Worm (Caenorhabditis elegans) whole organism, L4 larva: ENCODE results near the gene mxl-1.

Experiments used
- F26F4.8 ChIP-seq: fragments of 200-800 bp; sonication (Bioruptor generic); conservative IDR thresholded peaks from 2 replicates; pipeline ENCODE4 v1.3.6; 2022; ENCODE audit warnings: missing genetic modification characterization, missing compliant biosample characterization
- F37D6.2 ChIP-seq: sonication (generic microtip); optimal IDR thresholded peaks from 2 replicates; lab custom pipeline; 2016; ENCODE audit warnings: mild to moderate bottlenecking, missing genetic modification characterization, missing compliant biosample characterization
- F49E8.2 ChIP-seq: sonication (generic microtip); optimal IDR thresholded peaks from 2 replicates; lab custom pipeline; 2016; ENCODE audit warnings: missing compliant biosample characterization, mild to moderate bottlenecking, missing genetic modification characterization, borderline replicate concordance
- ZK546.5 ChIP-seq, 2 experiments: sonication (generic microtip); optimal IDR thresholded peaks; 2 replicates each; lab custom pipeline; 2017; ENCODE audit warnings: missing biosample characterization in 2 of 2, missing genetic modification characterization in 2 of 2
- aha-1 ChIP-seq: fragments of 150-350 bp; peaks from one replicate; lab custom pipeline; 2014; ENCODE audit warnings: missing biosample characterization, missing genetic modification characterization
- aly-2 ChIP-seq: sonication (generic microtip); optimal IDR thresholded peaks from 2 replicates; lab custom pipeline; 2018; ENCODE audit warnings: missing biosample characterization, missing genetic modification characterization
- ama-1 ChIP-seq: fragments of 150-350 bp; optimal IDR thresholded peaks from 2 replicates; lab custom pipeline; 2014; ENCODE audit warnings: inconsistent platforms, mixed read lengths
- attf-4 ChIP-seq: sonication (generic microtip); optimal IDR thresholded peaks from 3 replicates; lab custom pipeline; 2017; ENCODE audit warnings: missing biosample characterization, missing genetic modification characterization
- ceh-28 ChIP-seq: fragments of 150-350 bp; optimal IDR thresholded peaks from 2 replicates; lab custom pipeline; 2014; ENCODE audit warnings: missing biosample characterization, missing genetic modification reagents, missing genetic modification characterization
- ceh-32 ChIP-seq: sonication (generic microtip); optimal IDR thresholded peaks from 2 replicates; lab custom pipeline; 2016; ENCODE audit warnings: mild to moderate bottlenecking, missing genetic modification characterization, missing compliant biosample characterization; ENCODE audit not compliant: poor library complexity
- ceh-44 ChIP-seq: fragments of 200-800 bp; sonication (Bioruptor generic); IDR thresholded peaks from 2 replicates; pipeline ENCODE4 v1.3.6; 2022; ENCODE audit warnings: missing genetic modification reagents, missing genetic modification characterization, missing compliant biosample characterization
- ceh-82 ChIP-seq: sonication (generic microtip); optimal IDR thresholded peaks from 2 replicates; lab custom pipeline; 2017; ENCODE audit warnings: missing biosample characterization, missing genetic modification characterization
- daf-12 ChIP-seq: fragments of 150-350 bp; optimal IDR thresholded peaks from 2 replicates; lab custom pipeline; 2014; ENCODE audit warnings: missing biosample characterization, missing genetic modification reagents, missing genetic modification characterization
- daf-16 ChIP-seq, 3 experiments: sonication (generic microtip); optimal IDR thresholded peaks; 2 replicates each; lab custom pipeline; 2016 to 2017; ENCODE audit warnings: missing genetic modification characterization in 3 of 3, missing genetic modification reagents in 3 of 3, mild to moderate bottlenecking in 2 of 3, missing compliant biosample characterization in 2 of 3, missing biosample characterization in 1 of 3, moderate library complexity in 1 of 3
- daf-8 ChIP-seq: fragments of 200-800 bp; sonication (Bioruptor generic); IDR thresholded peaks from 2 replicates; pipeline ENCODE4 v1.3.6; 2022; ENCODE audit warnings: missing genetic modification characterization, missing compliant biosample characterization
- dmd-6 ChIP-seq: fragments of 200-800 bp; sonication (Bioruptor generic); IDR thresholded peaks from 2 replicates; pipeline ENCODE4 v1.3.6; 2022; ENCODE audit warnings: missing genetic modification reagents, missing genetic modification characterization, missing compliant biosample characterization
- dmd-9 ChIP-seq: fragments of 200-800 bp; sonication (Bioruptor generic); IDR thresholded peaks from 2 replicates; pipeline ENCODE4 v1.3.6; 2022; ENCODE audit warnings: missing genetic modification reagents, missing genetic modification characterization, missing compliant biosample characterization
- dve-1 ChIP-seq: sonication (generic microtip); optimal IDR thresholded peaks from 2 replicates; lab custom pipeline; 2017; ENCODE audit warnings: antibody characterized with exemption, mild to moderate bottlenecking, missing genetic modification characterization, missing compliant biosample characterization; ENCODE audit not compliant: insufficient read depth
- fos-1 ChIP-seq: fragments of 150-350 bp; optimal IDR thresholded peaks from 2 replicates; lab custom pipeline; 2014; ENCODE audit warnings: missing biosample characterization, missing genetic modification characterization
- hif-1 ChIP-seq, 2 experiments: sonication (generic microtip); optimal IDR thresholded peaks; 2 replicates each; lab custom pipeline; 2016 to 2017; ENCODE audit warnings: missing compliant biosample characterization in 2 of 2, missing genetic modification characterization in 2 of 2, missing genetic modification reagents in 2 of 2, missing genotype in 2 of 2, mild to moderate bottlenecking in 1 of 2
- hlh-30 ChIP-seq: sonication (generic microtip); optimal IDR thresholded peaks from 2 replicates; lab custom pipeline; 2017; ENCODE audit warnings: antibody characterized with exemption, mild to moderate bottlenecking, missing genetic modification characterization, missing compliant biosample characterization; ENCODE audit not compliant: insufficient read depth
- lin-13 ChIP-seq: fragments of 150-350 bp; optimal IDR thresholded peaks from 2 replicates; lab custom pipeline; 2014; ENCODE audit warnings: missing biosample characterization, missing genetic modification reagents, missing genetic modification characterization
- madf-9 ChIP-seq: fragments of 200-800 bp; sonication (Bioruptor generic); conservative IDR thresholded peaks from 2 replicates; pipeline ENCODE4 v1.3.6; 2022; ENCODE audit warnings: missing genetic modification reagents, missing genetic modification characterization, missing compliant biosample characterization
- mdl-1 ChIP-seq, 2 experiments: fragments of 150-350 bp in 1 of 2; sonication (generic microtip) in 1 of 2; optimal IDR thresholded peaks; 2 replicates each; lab custom pipeline; 2014 to 2017; ENCODE audit warnings: missing biosample characterization in 2 of 2, missing genetic modification characterization in 2 of 2
- mep-1 ChIP-seq: fragments of 150-350 bp; sonication (generic microtip); optimal IDR thresholded peaks from 3 replicates; lab custom pipeline; 2014; ENCODE audit warnings: missing biosample characterization, missing genetic modification characterization
- mxl-3 ChIP-seq: fragments of 200-800 bp; sonication (Bioruptor generic); optimal IDR thresholded peaks from 2 replicates; lab custom pipeline; 2018; ENCODE audit warnings: mild to moderate bottlenecking, missing genetic modification characterization, missing compliant biosample characterization
- nhr-25 ChIP-seq: sonication (generic microtip); optimal IDR thresholded peaks from 2 replicates; lab custom pipeline; 2017; ENCODE audit warnings: missing genetic modification characterization, mild to moderate bottlenecking, missing compliant biosample characterization, antibody characterized with exemption, moderate library complexity, borderline replicate concordance; ENCODE audit not compliant: insufficient read depth
- nhr-28 ChIP-seq: fragments of 150-350 bp; optimal IDR thresholded peaks from 2 replicates; lab custom pipeline; 2014; ENCODE audit warnings: missing biosample characterization, missing genetic modification characterization
- nhr-48 ChIP-seq: sonication (generic microtip); optimal IDR thresholded peaks from 2 replicates; lab custom pipeline; 2016; ENCODE audit warnings: mild to moderate bottlenecking, missing genetic modification characterization, missing compliant biosample characterization
- nhr-76 ChIP-seq: fragments of 150-350 bp; optimal IDR thresholded peaks from 2 replicates; lab custom pipeline; 2014; ENCODE audit warnings: missing biosample characterization, missing genetic modification characterization
- nhr-77 ChIP-seq: fragments of 150-350 bp; optimal IDR thresholded peaks from 2 replicates; lab custom pipeline; 2014; ENCODE audit warnings: missing biosample characterization, missing genetic modification characterization
- pqm-1 ChIP-seq: sonication (generic microtip); optimal IDR thresholded peaks from 2 replicates; lab custom pipeline; 2017; ENCODE audit warnings: missing biosample characterization, missing genetic modification characterization
- spr-3 ChIP-seq: fragments of 200-800 bp; sonication (Bioruptor generic); optimal IDR thresholded peaks from 2 replicates; lab custom pipeline; 2018; ENCODE audit warnings: mild to moderate bottlenecking, missing genetic modification characterization, missing compliant biosample characterization
- tag-97 ChIP-seq: fragments of 200-800 bp; sonication (Bioruptor generic); IDR thresholded peaks from 2 replicates; pipeline ENCODE4 v1.3.6; 2022; ENCODE audit warnings: missing genetic modification characterization, missing compliant biosample characterization
- vab-7 ChIP-seq: fragments of 200-800 bp; sonication (Bioruptor generic); IDR thresholded peaks from 2 replicates; pipeline ENCODE4 v1.3.6; 2022; ENCODE audit warnings: missing genetic modification reagents, missing genetic modification characterization, missing compliant biosample characterization
- zip-11 ChIP-seq: fragments of 200-800 bp; sonication (Bioruptor generic); IDR thresholded peaks from 2 replicates; pipeline ENCODE4 v1.3.6; 2022; ENCODE audit warnings: missing genetic modification characterization, missing compliant biosample characterization
- zip-2 ChIP-seq: fragments of 150-350 bp; optimal IDR thresholded peaks from 2 replicates; lab custom pipeline; 2014; ENCODE audit warnings: missing biosample characterization, missing genetic modification characterization

Gene mxl-1

DNA sequence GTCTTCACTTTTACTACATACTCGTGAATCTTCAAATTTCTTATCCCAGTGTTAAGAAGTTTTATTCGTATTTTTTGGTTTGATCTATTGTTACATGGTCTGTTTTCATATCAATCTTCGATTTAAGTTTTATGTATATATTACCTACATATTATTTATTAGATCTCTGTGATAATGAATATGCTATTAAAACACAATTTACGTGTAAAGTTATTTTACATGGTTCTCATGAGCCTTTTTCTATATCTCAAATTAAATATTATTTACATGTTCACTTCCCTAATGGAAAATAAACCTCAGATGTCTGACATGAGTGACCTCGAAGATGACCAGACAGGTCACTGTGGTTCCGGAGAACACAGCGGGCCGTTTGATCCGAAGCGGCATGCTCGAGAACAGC, at the start of gene mxl-1:
mxl-1 (plus strand) TSS at position 301 of the 400 bp plus-strand sequence.
- no peak for TF ChIP-seq F37D6.2 (tag; lab: Kevin White, UChicago)
- no peak for TF ChIP-seq F26F4.8 (GFP tag; lab: Robert Waterston, UW)
- no peak for TF ChIP-seq fos-1 (tag; lab: Kevin White, UChicago)
- TF ChIP-seq ZK546.5 (tag; optimal IDR thresholded peaks at IDR 0.05; lab: Kevin White, UChicago) = no peak
- no peak for TF ChIP-seq daf-12 (tag; lab: Kevin White, UChicago)
- TF ChIP-seq ceh-82 (tag; lab: Kevin White, UChicago) = no peak
- no peak for TF ChIP-seq ceh-44 (GFP tag; lab: Robert Waterston, UW)
- no peak for TF ChIP-seq mxl-3 (GFP tag; lab: Kevin White, UChicago)
- TF ChIP-seq dmd-9 = no peak
- TF ChIP-seq daf-16 (GFP tag; optimal IDR thresholded peaks at IDR 0.05; lab: Kevin White, UChicago) = no peak
- TF ChIP-seq daf-16 (tag; optimal IDR thresholded peaks at IDR 0.05; lab: Kevin White, UChicago) = no peak
- no peak for TF ChIP-seq zip-11 (GFP tag; lab: Robert Waterston, UW)
- no peak for TF ChIP-seq lin-13
- no peak for TF ChIP-seq vab-7

DNA sequence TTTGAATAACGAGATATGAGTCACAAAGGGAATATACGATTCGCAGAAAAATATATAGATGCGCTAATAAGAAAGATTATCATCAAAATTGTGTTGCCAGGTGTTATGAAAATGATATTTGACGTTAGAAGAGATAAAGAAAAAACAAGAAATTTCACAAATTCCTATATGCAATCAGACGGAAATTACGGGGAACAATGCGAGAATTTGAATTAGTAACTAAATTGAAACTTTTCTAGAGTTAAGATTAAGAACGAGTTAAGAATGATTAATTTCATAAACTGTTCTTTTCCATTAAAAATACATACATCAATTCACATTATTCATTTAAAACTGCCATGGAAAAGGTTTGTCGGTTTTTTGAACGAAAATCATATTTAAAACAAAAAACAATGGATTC, 48.5 kb upstream of the mxl-1 start, which contains the start of gene clc-6:
clc-6 (minus strand) TSS at position 101 of the 400 bp plus-strand sequence.
- TF ChIP-seq nhr-25 (tag; lab: Kevin White, UChicago) (no peak), zip-2 (tag; lab: Kevin White, UChicago) (no peak), nhr-77 (tag; lab: Kevin White, UChicago) (no peak), dmd-9 (no peak), aly-2 (no peak), ama-1 (no peak), dmd-6 (GFP tag; lab: Robert Waterston, UW) (no peak), ceh-28 (tag; lab: Kevin White, UChicago) (no peak), nhr-48 (tag; lab: Kevin White, UChicago) (no peak), daf-8 (no peak), madf-9 (GFP tag; lab: Robert Waterston, UW) (no peak), ceh-32 (no peak), tag-97 (GFP tag; lab: Robert Waterston, UW) (no peak), spr-3 (GFP tag; lab: Kevin White, UChicago) (no peak), attf-4 (tag; lab: Kevin White, UChicago) (no peak), pqm-1 (tag; lab: Kevin White, UChicago) (no peak)
- TF ChIP-seq, all 104 proteins: peak for 0

DNA sequence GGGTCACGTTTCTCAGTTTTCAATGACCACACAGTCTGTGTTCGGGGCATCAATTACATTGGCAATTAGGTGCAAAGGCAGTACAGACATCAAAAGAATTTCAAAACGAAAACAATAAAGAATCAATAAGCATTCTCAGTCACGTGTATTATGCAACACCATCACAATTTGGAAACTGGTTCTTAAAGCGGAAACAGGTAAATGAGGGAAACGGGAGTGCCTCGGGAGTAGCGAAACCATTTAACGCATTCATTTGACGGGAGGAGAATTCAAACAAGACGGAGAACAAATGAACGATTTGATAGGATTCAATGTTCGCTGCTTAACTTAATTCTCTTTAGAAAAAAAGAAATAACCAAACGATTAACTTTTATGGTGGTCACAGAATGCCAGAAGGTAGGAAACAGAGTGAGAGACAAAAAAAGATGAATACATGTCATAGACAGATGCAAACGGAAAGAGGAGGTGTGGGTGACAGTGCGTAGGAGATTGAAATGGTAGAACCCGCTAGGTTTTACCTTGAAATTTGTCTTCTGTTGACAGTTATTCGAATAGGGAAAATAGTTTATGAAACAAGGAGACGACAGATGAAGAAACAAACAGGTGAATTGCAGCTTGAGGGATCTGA, 47.9 kb upstream of the mxl-1 start:
- TF ChIP-seq hlh-30 (peak; percentile 21), mep-1 (tag; lab: Kevin White, UChicago) (peak; percentile 7), nhr-28 (peak; percentile 16), aha-1 (peak; percentile 97), vab-7 (no peak), dve-1 (tag; lab: Kevin White, UChicago) (no peak), mdl-1 (tag; optimal IDR thresholded peaks at IDR 0.05; lab: Kevin White, UChicago) (no peak), F49E8.2 (tag; lab: Kevin White, UChicago) (no peak), ceh-32 (no peak), nhr-76 (tag; lab: Kevin White, UChicago) (no peak), hif-1 (tag; optimal IDR thresholded peaks at IDR 0.05; lab: Kevin White, UChicago) (no peak)
